Worm (Caenorhabditis elegans) whole organism, L4 larva: Measurements from ENCODE around the gene col-13.

Experiments used
- aly-2 ChIP-seq: sonication (generic microtip); optimal IDR thresholded peaks from 2 replicates; lab custom pipeline; 2018; ENCODE audit warnings: missing biosample characterization, missing genetic modification characterization
- dve-1 ChIP-seq: sonication (generic microtip); optimal IDR thresholded peaks from 2 replicates; lab custom pipeline; 2017; ENCODE audit warnings: antibody characterized with exemption, mild to moderate bottlenecking, missing genetic modification characterization, missing compliant biosample characterization; ENCODE audit not compliant: insufficient read depth
- lim-7 ChIP-seq: fragments of 200-800 bp; sonication (Bioruptor generic); IDR thresholded peaks from 2 replicates; pipeline ENCODE4 v1.3.6; 2022; ENCODE audit warnings: missing genetic modification characterization, missing compliant biosample characterization
- madf-5 ChIP-seq, 2 experiments: fragments of 200-800 bp; sonication (Bioruptor generic); IDR thresholded peaks; 2 replicates each; pipeline ENCODE4 v1.3.6; 2022; ENCODE audit warnings: missing compliant biosample characterization in 2 of 2, missing genetic modification characterization in 2 of 2
- mep-1 ChIP-seq: fragments of 150-350 bp; sonication (generic microtip); optimal IDR thresholded peaks from 3 replicates; lab custom pipeline; 2014; ENCODE audit warnings: missing biosample characterization, missing genetic modification characterization
- skn-1 ChIP-seq: fragments of 150-350 bp; optimal IDR thresholded peaks from 2 replicates; lab custom pipeline; 2014; ENCODE audit warnings: missing biosample characterization, missing genetic modification characterization
- unc-62 ChIP-seq, 3 experiments: fragments of 150-350 bp in 1 of 3; sonication (generic microtip); optimal IDR thresholded peaks in 2 of 3; peaks in 1 of 3; 1 replicate in 1 of 3; 2 replicates in 2 of 3; lab custom pipeline; 2014 to 2017; ENCODE audit warnings: missing biosample characterization in 3 of 3, missing genetic modification characterization in 3 of 3, missing genetic modification reagents in 3 of 3, missing genotype in 1 of 3

ce11 chrV:10436612-10437011 lies 14.9 kb upstream of the col-13 start, which contains the start of gene set-22:
- TF ChIP-seq aly-2 (tag; lab: Kevin White, UChicago) (no peak), dve-1 (tag; lab: Kevin White, UChicago) (no peak), lim-7 (no peak), madf-5 (GFP tag; IDR thresholded peaks at IDR 0.05; lab: Robert Waterston, UW) (no peak), unc-62 (GFP tag; optimal IDR thresholded peaks at IDR 0.05 in 1 of 2; lab: Kevin White, UChicago) (no peak), unc-62 (tag; optimal IDR thresholded peaks at IDR 0.05; lab: Kevin White, UChicago) (no peak), mep-1 (tag; lab: Kevin White, UChicago) (no peak), skn-1 (tag; lab: Kevin White, UChicago) (no peak)
